Fruit fly (Drosophila melanogaster): ENCODE data around the gene Tim9a.

dm6 chrX:13370306-13370705 lies 14.7 kb upstream of the Tim9a start, which contains the start of gene CG1640:
- TF ChIP-seq Hr4 (GFP tag; optimal IDR thresholded peaks at IDR 0.05): no peak
- TF ChIP-seq Hr39 (GFP tag; optimal IDR thresholded peaks at IDR 0.05): no peak
